Worm (Caenorhabditis elegans) whole organism, mixed stage, embryonic: Measurements from ENCODE around the gene C25E10.7.

Experiments used
- M03D4.4 ChIP-seq: sonication (generic microtip); optimal IDR thresholded peaks from 2 replicates; lab custom pipeline; 2017; ENCODE audit warnings: mild to moderate bottlenecking, missing genetic modification characterization, missing compliant biosample characterization
- blmp-1 ChIP-seq: fragments of 150-350 bp; optimal IDR thresholded peaks from 2 replicates; lab custom pipeline; 2014; ENCODE audit warnings: missing biosample characterization, missing genetic modification characterization
- ceh-39 ChIP-seq: fragments of 150-350 bp; optimal IDR thresholded peaks from 2 replicates; lab custom pipeline; 2014; ENCODE audit warnings: missing biosample characterization, missing genetic modification characterization
- ceh-43 ChIP-seq: fragments of 200-800 bp; sonication (Bioruptor generic); optimal IDR thresholded peaks from 2 replicates; lab custom pipeline; 2018; ENCODE audit warnings: mild to moderate bottlenecking, missing genetic modification characterization, moderate library complexity, missing compliant biosample characterization
- ceh-83 ChIP-seq: fragments of 200-800 bp; sonication (Bioruptor generic); optimal IDR thresholded peaks from 2 replicates; lab custom pipeline; 2018; ENCODE audit warnings: mild to moderate bottlenecking, missing genetic modification characterization, missing compliant biosample characterization
- cnd-1 ChIP-seq: fragments of 200-800 bp; sonication (Bioruptor generic); optimal IDR thresholded peaks from 2 replicates; lab custom pipeline; 2018; ENCODE audit warnings: mild to moderate bottlenecking, missing genetic modification characterization, missing compliant biosample characterization
- elt-1 ChIP-seq: sonication (generic microtip); optimal IDR thresholded peaks from 2 replicates; lab custom pipeline; 2017; ENCODE audit warnings: missing genetic modification characterization, mild to moderate bottlenecking, missing compliant biosample characterization, antibody characterized with exemption, moderate library complexity, borderline replicate concordance; ENCODE audit not compliant: insufficient read depth
- elt-3 ChIP-seq: fragments of 150-350 bp; optimal IDR thresholded peaks from 2 replicates; lab custom pipeline; 2014; ENCODE audit warnings: missing biosample characterization, missing genetic modification characterization
- flh-1 ChIP-seq: fragments of 200-800 bp; sonication (Bioruptor generic); optimal IDR thresholded peaks from 2 replicates; lab custom pipeline; 2018; ENCODE audit warnings: mild to moderate bottlenecking, missing genetic modification characterization, moderate library complexity, missing compliant biosample characterization
- ham-2 ChIP-seq: fragments of 200-800 bp; sonication (Bioruptor generic); optimal IDR thresholded peaks from 2 replicates; lab custom pipeline; 2018; ENCODE audit warnings: mild to moderate bottlenecking, missing genetic modification characterization, missing compliant biosample characterization
- hlh-1 ChIP-seq: fragments of 150-350 bp; optimal IDR thresholded peaks from 2 replicates; lab custom pipeline; 2014; ENCODE audit warnings: missing biosample characterization, missing genetic modification reagents, missing genetic modification characterization
- lin-32 ChIP-seq: fragments of 200-800 bp; sonication (Bioruptor generic); optimal IDR thresholded peaks from 2 replicates; lab custom pipeline; 2018; ENCODE audit warnings: mild to moderate bottlenecking, missing genetic modification characterization, missing compliant biosample characterization
- lsy-2 ChIP-seq: fragments of 150-350 bp; optimal IDR thresholded peaks from 2 replicates; lab custom pipeline; 2014; ENCODE audit warnings: missing biosample characterization, missing genetic modification characterization
- mls-2 ChIP-seq: sonication (generic microtip); optimal IDR thresholded peaks from 2 replicates; lab custom pipeline; 2016; ENCODE audit warnings: mild to moderate bottlenecking, missing genetic modification characterization, moderate library complexity, missing compliant biosample characterization
- nhr-12 ChIP-seq: fragments of 150-350 bp; optimal IDR thresholded peaks from 2 replicates; lab custom pipeline; 2014; ENCODE audit warnings: missing biosample characterization, missing genetic modification characterization
- nhr-2 ChIP-seq: fragments of 150-350 bp; optimal IDR thresholded peaks from 2 replicates; lab custom pipeline; 2014; ENCODE audit warnings: missing biosample characterization, missing genetic modification characterization
- nhr-237 ChIP-seq: fragments of 150-350 bp; optimal IDR thresholded peaks from 2 replicates; lab custom pipeline; 2014; ENCODE audit warnings: missing biosample characterization, missing genetic modification characterization
- nhr-28 ChIP-seq: fragments of 150-350 bp; optimal IDR thresholded peaks from 2 replicates; lab custom pipeline; 2014; ENCODE audit warnings: missing biosample characterization, missing genetic modification characterization
- nhr-76 ChIP-seq: sonication (generic microtip); optimal IDR thresholded peaks from 2 replicates; lab custom pipeline; 2017; ENCODE audit warnings: missing biosample characterization, missing genetic modification characterization
- sem-2 ChIP-seq: fragments of 200-800 bp; sonication (Bioruptor generic); optimal IDR thresholded peaks from 2 replicates; lab custom pipeline; 2018; ENCODE audit warnings: mild to moderate bottlenecking, missing genetic modification characterization, missing compliant biosample characterization
- snpc-4 ChIP-seq: fragments of 150-350 bp; optimal IDR thresholded peaks from 2 replicates; lab custom pipeline; 2014; ENCODE audit warnings: missing biosample characterization, missing genetic modification characterization
- sptf-1 ChIP-seq: sonication (generic microtip); optimal IDR thresholded peaks from 2 replicates; lab custom pipeline; 2017; ENCODE audit warnings: mild to moderate bottlenecking, missing genetic modification characterization, moderate library complexity, missing compliant biosample characterization
- tbx-8 ChIP-seq: fragments of 200-800 bp; sonication (Bioruptor generic); optimal IDR thresholded peaks from 2 replicates; lab custom pipeline; 2018; ENCODE audit warnings: mild to moderate bottlenecking, missing genetic modification characterization, moderate library complexity, missing compliant biosample characterization
- unc-120 ChIP-seq: sonication (generic microtip); optimal IDR thresholded peaks from 2 replicates; lab custom pipeline; 2017; ENCODE audit warnings: missing genetic modification characterization, missing compliant biosample characterization; ENCODE audit not compliant: poor library complexity, severe bottlenecking
- unc-39 ChIP-seq: fragments of 150-350 bp; optimal IDR thresholded peaks from 2 replicates; lab custom pipeline; 2014; ENCODE audit warnings: missing biosample characterization, missing genetic modification characterization
- unc-62 ChIP-seq: fragments of 150-350 bp; optimal IDR thresholded peaks from 2 replicates; lab custom pipeline; 2014; ENCODE audit warnings: missing biosample characterization, missing genetic modification reagents, missing genetic modification characterization
- zip-8 ChIP-seq: fragments of 150-350 bp; optimal IDR thresholded peaks from 2 replicates; lab custom pipeline; 2014; ENCODE audit warnings: missing biosample characterization, missing genetic modification characterization
- ztf-11 ChIP-seq: fragments of 150-350 bp; optimal IDR thresholded peaks from 2 replicates; lab custom pipeline; 2014; ENCODE audit warnings: missing biosample characterization, missing genetic modification characterization

The C25E10.7 gene

DNA sequence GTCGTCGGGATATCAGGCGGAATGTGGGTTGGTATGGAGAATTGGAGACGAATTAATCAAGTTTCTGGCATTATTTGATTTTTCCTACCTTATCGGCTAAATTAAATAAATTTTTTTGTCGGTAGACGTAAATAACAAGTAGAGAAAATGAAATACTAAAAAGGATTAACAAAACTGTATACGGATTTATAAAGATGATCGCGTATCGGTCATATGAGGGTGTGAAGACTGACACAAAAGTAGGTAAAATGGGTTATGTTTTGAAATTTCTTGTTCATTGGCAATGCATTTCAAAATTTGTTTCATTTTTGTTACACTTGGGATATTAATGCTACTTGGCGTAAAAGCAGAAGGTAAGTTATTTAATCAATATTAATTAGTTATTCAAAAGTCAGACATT, 8.5 kb upstream of the C25E10.7 start, which contains the start of the genes C25E10.16 and C25E10.13:
Gene C25E10.16, minus strand, starts transcription at position 101 of the 400 bp plus-strand sequence.
Gene C25E10.13, plus strand, starts transcription at position 256 of the 400 bp plus-strand sequence.
- no peak for TF ChIP-seq unc-120 (tag; lab: Kevin White, UChicago)
- no peak for TF ChIP-seq lsy-2 (tag; lab: Kevin White, UChicago)
- no peak for TF ChIP-seq lin-32 (GFP tag; lab: Kevin White, UChicago)
- no peak for TF ChIP-seq sptf-1 (tag; lab: Kevin White, UChicago)
- TF ChIP-seq snpc-4 (tag; lab: Kevin White, UChicago), result no peak
- TF ChIP-seq zip-8, result no peak

DNA sequence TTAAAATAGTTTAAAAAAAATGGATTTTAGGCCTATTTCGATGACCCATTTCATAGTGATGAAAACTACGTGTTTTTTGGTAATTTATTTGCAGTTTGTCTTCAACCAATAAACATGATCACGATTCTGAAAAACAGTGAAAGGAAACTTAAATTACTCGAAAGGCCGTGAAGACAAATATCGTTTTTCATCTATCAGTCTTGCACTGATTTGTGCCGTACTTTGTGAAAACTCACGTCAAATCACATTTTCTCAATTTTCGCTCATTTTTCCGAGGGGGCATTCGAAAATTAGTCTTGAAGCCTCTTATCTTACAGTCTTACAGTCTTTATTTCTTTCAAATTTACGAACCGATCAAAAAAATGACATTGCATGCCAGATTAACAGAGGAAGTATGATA, 7.6 kb upstream of the C25E10.7 start, which contains the start of gene C25E10.11:
Gene C25E10.11, minus strand, starts transcription at position 101 of the 400 bp plus-strand sequence.
- TF ChIP-seq lsy-2 (tag; lab: Kevin White, UChicago) (no peak), nhr-237 (tag; lab: Kevin White, UChicago) (no peak), sptf-1 (tag; lab: Kevin White, UChicago) (no peak), snpc-4 (tag; lab: Kevin White, UChicago) (no peak), M03D4.4 (tag; lab: Kevin White, UChicago) (no peak), ceh-43 (GFP tag; lab: Kevin White, UChicago) (no peak), zip-8 (no peak), unc-39 (tag; lab: Kevin White, UChicago) (no peak), elt-3 (tag; lab: Kevin White, UChicago) (no peak), flh-1 (no peak), hlh-1 (tag; lab: Kevin White, UChicago) (no peak), nhr-28 (tag; lab: Kevin White, UChicago) (no peak), nhr-76 (no peak), sem-2 (GFP tag; lab: Kevin White, UChicago) (no peak), blmp-1 (tag; lab: Kevin White, UChicago) (no peak), cnd-1 (tag; lab: Kevin White, UChicago) (no peak), unc-62 (no peak), mls-2 (tag; lab: Kevin White, UChicago) (no peak)

DNA sequence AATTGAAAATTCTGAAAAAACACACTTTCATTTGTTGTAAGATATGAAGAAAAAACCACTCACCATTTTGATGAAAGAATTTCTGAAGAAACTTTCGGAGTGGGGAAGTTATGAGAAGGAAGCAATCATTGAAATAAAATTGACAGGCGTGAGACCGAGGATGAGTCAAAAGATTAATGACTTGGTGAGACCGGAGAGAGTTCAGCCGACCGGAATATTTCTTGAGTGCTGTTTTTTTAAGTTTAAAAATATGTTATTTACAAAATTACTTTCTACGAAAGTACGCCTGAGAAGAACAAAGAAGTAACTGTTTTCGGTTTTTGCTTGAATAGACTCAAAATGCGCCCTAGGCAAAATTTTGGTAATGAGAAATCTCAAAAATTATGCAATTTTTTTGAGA, 5.3 kb upstream of the C25E10.7 start, which contains the start of gene C25E10.10:
Gene C25E10.10, minus strand, starts transcription at position 101 of the 400 bp plus-strand sequence.
- TF ChIP-seq snpc-4 (tag; lab: Kevin White, UChicago) (no peak), ceh-43 (GFP tag; lab: Kevin White, UChicago) (no peak), ceh-39 (no peak), nhr-2 (tag; lab: Kevin White, UChicago) (no peak), M03D4.4 (tag; lab: Kevin White, UChicago) (no peak), ztf-11 (tag; lab: Kevin White, UChicago) (no peak), ceh-83 (GFP tag; lab: Kevin White, UChicago) (no peak), blmp-1 (tag; lab: Kevin White, UChicago) (no peak), unc-120 (tag; lab: Kevin White, UChicago) (no peak), cnd-1 (tag; lab: Kevin White, UChicago) (no peak), mls-2 (tag; lab: Kevin White, UChicago) (no peak), nhr-76 (no peak), hlh-1 (tag; lab: Kevin White, UChicago) (no peak), elt-1 (tag; lab: Kevin White, UChicago) (no peak), nhr-12 (tag; lab: Kevin White, UChicago) (no peak)

DNA sequence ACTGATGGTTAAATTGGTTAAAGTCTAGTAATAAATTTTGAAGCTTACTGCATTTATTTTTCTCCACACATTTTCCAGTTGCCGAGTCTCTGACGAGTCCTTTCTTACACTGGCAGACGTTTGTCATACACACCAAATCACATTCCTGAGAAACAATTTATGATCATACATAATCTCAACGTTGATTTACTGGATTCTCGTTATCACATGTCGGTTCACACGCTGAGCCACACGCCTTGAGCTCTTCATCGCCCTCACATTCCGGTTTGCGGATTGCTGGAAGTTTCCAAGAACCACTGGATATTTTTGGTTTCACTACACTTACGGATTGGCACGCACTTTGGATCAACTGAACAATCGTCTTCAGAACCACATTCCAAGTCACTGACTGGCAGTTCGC, 4.6 kb upstream of the C25E10.7 start:
- no peak for TF ChIP-seq snpc-4 (tag; lab: Kevin White, UChicago)
- TF ChIP-seq ceh-39, result no peak
- no peak for TF ChIP-seq ham-2 (GFP tag; lab: Kevin White, UChicago)
- TF ChIP-seq tbx-8 (GFP tag; lab: Kevin White, UChicago), result no peak
- no peak for TF ChIP-seq elt-3 (tag; lab: Kevin White, UChicago)

DNA sequence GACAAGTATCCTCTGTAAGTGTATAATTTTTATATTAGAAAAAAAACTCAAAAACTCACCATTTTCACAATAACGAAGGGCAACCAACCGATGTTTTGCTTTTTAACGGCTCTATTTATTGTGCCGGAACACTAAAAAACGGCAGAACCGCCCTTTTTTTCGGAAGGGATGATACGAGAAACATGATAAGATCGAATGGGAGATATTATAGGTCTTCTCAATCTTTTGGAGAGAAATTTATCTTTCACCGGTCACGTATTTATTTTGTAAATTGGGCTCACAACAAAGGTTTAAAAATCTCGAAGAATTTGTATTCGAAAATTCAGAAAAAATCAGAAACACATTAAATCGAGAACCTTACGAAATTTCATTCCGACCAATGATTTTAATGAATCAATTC, 3.8 kb upstream of the C25E10.7 start, which contains the start of gene swm-1:
Gene swm-1, minus strand, starts transcription at position 101 of the 400 bp plus-strand sequence.
- TF ChIP-seq unc-39 (tag; lab: Kevin White, UChicago) (no peak), sptf-1 (tag; lab: Kevin White, UChicago) (no peak)

DNA sequence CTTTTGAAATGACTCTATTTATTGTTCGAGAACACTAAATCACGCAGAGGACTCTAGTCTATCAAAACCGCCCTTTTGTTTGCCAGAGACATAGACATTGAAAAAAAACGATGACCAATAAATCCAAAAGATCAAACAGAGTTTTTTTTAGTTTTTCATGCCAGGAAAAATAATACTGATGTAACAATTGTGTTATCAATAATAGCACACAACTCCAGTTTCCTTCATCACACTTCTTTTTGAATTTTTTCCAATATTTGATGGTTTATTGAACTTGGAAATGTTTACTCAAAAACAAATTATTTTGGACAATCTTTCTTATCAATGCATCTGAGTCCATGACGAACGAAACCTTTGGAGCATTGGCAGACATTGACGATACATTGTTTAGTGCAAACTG, 3.0 kb upstream of the C25E10.7 start, which contains the start of gene C25E10.8:
Gene C25E10.8, minus strand, starts transcription at position 101 of the 400 bp plus-strand sequence.
- no peak for TF ChIP-seq zip-8
- no peak for TF ChIP-seq ceh-43 (GFP tag; lab: Kevin White, UChicago)
- TF ChIP-seq hlh-1 (tag; lab: Kevin White, UChicago), result no peak
- TF ChIP-seq lin-32 (GFP tag; lab: Kevin White, UChicago), result no peak
- TF ChIP-seq, all 35 proteins: peak for 0
